Worm (Caenorhabditis elegans) whole organism, mixed stage, embryonic: ENCODE measurements around the gene aptf-4.

ENCODE experiments used
- M03D4.4 ChIP-seq: sonication (generic microtip); optimal IDR thresholded peaks from 2 replicates; lab custom pipeline; 2017; ENCODE audit warnings: mild to moderate bottlenecking, missing genetic modification characterization, missing compliant biosample characterization
- blmp-1 ChIP-seq: fragments of 150-350 bp; optimal IDR thresholded peaks from 2 replicates; lab custom pipeline; 2014; ENCODE audit warnings: missing biosample characterization, missing genetic modification characterization
- ceh-39 ChIP-seq: fragments of 150-350 bp; optimal IDR thresholded peaks from 2 replicates; lab custom pipeline; 2014; ENCODE audit warnings: missing biosample characterization, missing genetic modification characterization
- ceh-83 ChIP-seq: fragments of 200-800 bp; sonication (Bioruptor generic); optimal IDR thresholded peaks from 2 replicates; lab custom pipeline; 2018; ENCODE audit warnings: mild to moderate bottlenecking, missing genetic modification characterization, missing compliant biosample characterization
- ces-1 ChIP-seq: fragments of 150-350 bp; optimal IDR thresholded peaks from 2 replicates; lab custom pipeline; 2014; ENCODE audit warnings: missing biosample characterization, missing genetic modification reagents, missing genetic modification characterization
- cnd-1 ChIP-seq: fragments of 200-800 bp; sonication (Bioruptor generic); optimal IDR thresholded peaks from 2 replicates; lab custom pipeline; 2018; ENCODE audit warnings: mild to moderate bottlenecking, missing genetic modification characterization, missing compliant biosample characterization
- drap-1 ChIP-seq: fragments of 200-800 bp; sonication (Bioruptor generic); optimal IDR thresholded peaks from 3 replicates; lab custom pipeline; 2018; ENCODE audit warnings: mild to moderate bottlenecking, missing genetic modification characterization, missing compliant biosample characterization
- elt-1 ChIP-seq: sonication (generic microtip); optimal IDR thresholded peaks from 2 replicates; lab custom pipeline; 2017; ENCODE audit warnings: missing genetic modification characterization, mild to moderate bottlenecking, missing compliant biosample characterization, antibody characterized with exemption, moderate library complexity, borderline replicate concordance; ENCODE audit not compliant: insufficient read depth
- elt-3 ChIP-seq: fragments of 150-350 bp; optimal IDR thresholded peaks from 2 replicates; lab custom pipeline; 2014; ENCODE audit warnings: missing biosample characterization, missing genetic modification characterization
- flh-1 ChIP-seq: fragments of 200-800 bp; sonication (Bioruptor generic); optimal IDR thresholded peaks from 2 replicates; lab custom pipeline; 2018; ENCODE audit warnings: mild to moderate bottlenecking, missing genetic modification characterization, moderate library complexity, missing compliant biosample characterization
- ham-2 ChIP-seq: fragments of 200-800 bp; sonication (Bioruptor generic); optimal IDR thresholded peaks from 2 replicates; lab custom pipeline; 2018; ENCODE audit warnings: mild to moderate bottlenecking, missing genetic modification characterization, missing compliant biosample characterization
- hlh-1 ChIP-seq: fragments of 150-350 bp; optimal IDR thresholded peaks from 2 replicates; lab custom pipeline; 2014; ENCODE audit warnings: missing biosample characterization, missing genetic modification reagents, missing genetic modification characterization
- lin-13 ChIP-seq: fragments of 150-350 bp; optimal IDR thresholded peaks from 2 replicates; lab custom pipeline; 2014; ENCODE audit warnings: missing biosample characterization, missing genetic modification characterization
- lsy-2 ChIP-seq: fragments of 150-350 bp; optimal IDR thresholded peaks from 2 replicates; lab custom pipeline; 2014; ENCODE audit warnings: missing biosample characterization, missing genetic modification characterization
- mab-5 ChIP-seq: fragments of 150-350 bp; optimal IDR thresholded peaks from 2 replicates; lab custom pipeline; 2014; ENCODE audit warnings: missing biosample characterization, missing genetic modification characterization
- mep-1 ChIP-seq: fragments of 150-350 bp; optimal IDR thresholded peaks from 2 replicates; lab custom pipeline; 2017; ENCODE audit warnings: missing biosample characterization, missing genetic modification reagents, missing genetic modification characterization, inconsistent platforms
- mls-2 ChIP-seq: sonication (generic microtip); optimal IDR thresholded peaks from 2 replicates; lab custom pipeline; 2016; ENCODE audit warnings: mild to moderate bottlenecking, missing genetic modification characterization, moderate library complexity, missing compliant biosample characterization
- nhr-12 ChIP-seq: fragments of 150-350 bp; optimal IDR thresholded peaks from 2 replicates; lab custom pipeline; 2014; ENCODE audit warnings: missing biosample characterization, missing genetic modification characterization
- nhr-2 ChIP-seq: fragments of 150-350 bp; optimal IDR thresholded peaks from 2 replicates; lab custom pipeline; 2014; ENCODE audit warnings: missing biosample characterization, missing genetic modification characterization
- nhr-237 ChIP-seq: fragments of 150-350 bp; optimal IDR thresholded peaks from 2 replicates; lab custom pipeline; 2014; ENCODE audit warnings: missing biosample characterization, missing genetic modification characterization
- pha-4 ChIP-seq: fragments of 150-350 bp; optimal IDR thresholded peaks from 2 replicates; lab custom pipeline; 2018; ENCODE audit warnings: missing biosample characterization, missing genetic modification reagents, missing genetic modification characterization
- sem-2 ChIP-seq: fragments of 200-800 bp; sonication (Bioruptor generic); optimal IDR thresholded peaks from 2 replicates; lab custom pipeline; 2018; ENCODE audit warnings: mild to moderate bottlenecking, missing genetic modification characterization, missing compliant biosample characterization
- snpc-4 ChIP-seq: fragments of 150-350 bp; optimal IDR thresholded peaks from 2 replicates; lab custom pipeline; 2014; ENCODE audit warnings: missing biosample characterization, missing genetic modification characterization
- sptf-1 ChIP-seq: sonication (generic microtip); optimal IDR thresholded peaks from 2 replicates; lab custom pipeline; 2017; ENCODE audit warnings: mild to moderate bottlenecking, missing genetic modification characterization, moderate library complexity, missing compliant biosample characterization
- tbx-8 ChIP-seq: fragments of 200-800 bp; sonication (Bioruptor generic); optimal IDR thresholded peaks from 2 replicates; lab custom pipeline; 2018; ENCODE audit warnings: mild to moderate bottlenecking, missing genetic modification characterization, moderate library complexity, missing compliant biosample characterization
- unc-120 ChIP-seq: sonication (generic microtip); optimal IDR thresholded peaks from 2 replicates; lab custom pipeline; 2017; ENCODE audit warnings: missing genetic modification characterization, missing compliant biosample characterization; ENCODE audit not compliant: poor library complexity, severe bottlenecking
- unc-39 ChIP-seq: fragments of 150-350 bp; optimal IDR thresholded peaks from 2 replicates; lab custom pipeline; 2014; ENCODE audit warnings: missing biosample characterization, missing genetic modification characterization
- unc-62 ChIP-seq: fragments of 150-350 bp; optimal IDR thresholded peaks from 2 replicates; lab custom pipeline; 2014; ENCODE audit warnings: missing biosample characterization, missing genetic modification reagents, missing genetic modification characterization
- ztf-11 ChIP-seq: fragments of 150-350 bp; optimal IDR thresholded peaks from 2 replicates; lab custom pipeline; 2014; ENCODE audit warnings: missing biosample characterization, missing genetic modification characterization

The aptf-4 gene

ce11 chrII:8569038-8569977 is 21.5 kb upstream of the aptf-4 start, which contains the start of the genes col-38 and rpl-5:
col-38 (minus strand) TSS chrII:8569088.
rpl-5 (plus strand) TSS chrII:8569927.
- TF ChIP-seq unc-120 (tag; lab: Kevin White, UChicago) (peak; percentile 13), hlh-1 (tag; lab: Kevin White, UChicago) (peak; percentile 40), ceh-39 (peak; percentile 82), flh-1 (GFP tag; lab: Kevin White, UChicago) (no peak), ces-1 (GFP tag; lab: Kevin White, UChicago) (peak; percentile 79), nhr-12 (tag; lab: Kevin White, UChicago) (no peak), mls-2 (tag; lab: Kevin White, UChicago) (peak; percentile 54), sptf-1 (peak; percentile 81), nhr-237 (tag; lab: Kevin White, UChicago) (peak; percentile 91), pha-4 (tag; lab: Kevin White, UChicago) (peak; percentile 90), tbx-8 (no peak), cnd-1 (tag; lab: Kevin White, UChicago) (peak; percentile 39), lsy-2 (tag; lab: Kevin White, UChicago) (peak; percentile 96), unc-62 (GFP tag; lab: Kevin White, UChicago) (peak; percentile 32), sem-2 (no peak), M03D4.4 (tag; lab: Kevin White, UChicago) (no peak), ceh-83 (GFP tag; lab: Kevin White, UChicago) (no peak), unc-39 (tag; lab: Kevin White, UChicago) (no peak), ztf-11 (tag; lab: Kevin White, UChicago) (no peak), nhr-2 (tag; lab: Kevin White, UChicago) (peak; percentile 54), elt-3 (tag; lab: Kevin White, UChicago) (no peak), ham-2 (no peak), lin-13 (peak; percentile 87), mep-1 (tag; lab: Kevin White, UChicago) (peak; percentile 93), drap-1 (GFP tag; lab: Kevin White, UChicago) (no peak)

ce11 chrII:8570977-8571376 is 19.8 kb upstream of the aptf-4 start, which contains the start of gene bcs-1:
bcs-1 (plus strand) TSS chrII:8571085.
- no peak for TF ChIP-seq sem-2
- TF ChIP-seq elt-1 (tag; lab: Kevin White, UChicago) = no peak
- no peak for TF ChIP-seq unc-120 (tag; lab: Kevin White, UChicago)
- no peak for TF ChIP-seq mab-5 (tag; lab: Kevin White, UChicago)
- no peak for TF ChIP-seq lsy-2 (tag; lab: Kevin White, UChicago)
- TF ChIP-seq, all 35 proteins: peak for 0

- TF ChIP-seq blmp-1 (no peak), cnd-1 (tag; lab: Kevin White, UChicago) (no peak), mep-1 (tag; lab: Kevin White, UChicago) (no peak)
These were observed 17.7 kb upstream of the aptf-4 start, which contains the start of gene F54C9.7 for ce11 chrII:8573044-8573443. F54C9.7 (plus strand) TSS chrII:8573344.

- TF ChIP-seq pha-4 (tag; lab: Kevin White, UChicago) = no peak
- no peak for TF ChIP-seq M03D4.4 (tag; lab: Kevin White, UChicago)
- no peak for TF ChIP-seq lin-13
- no peak for TF ChIP-seq nhr-2 (tag; lab: Kevin White, UChicago)
- TF ChIP-seq nhr-12 (tag; lab: Kevin White, UChicago) = no peak
- TF ChIP-seq ztf-11 (tag; lab: Kevin White, UChicago) = no peak
- no peak for TF ChIP-seq snpc-4 (tag; lab: Kevin White, UChicago)
- no peak for TF ChIP-seq sptf-1
- no peak for TF ChIP-seq unc-62 (GFP tag; lab: Kevin White, UChicago)
- no peak for TF ChIP-seq blmp-1
- no peak for TF ChIP-seq elt-3 (tag; lab: Kevin White, UChicago)
- no peak for TF ChIP-seq lsy-2 (tag; lab: Kevin White, UChicago)
These were observed 15.6 kb upstream of the aptf-4 start, which contains the start of gene puf-5 for ce11 chrII:8575184-8575583. puf-5 (plus strand) TSS chrII:8575541.
